Fruit fly (Drosophila melanogaster): Measurements from ENCODE around the gene COX8.

Gene COX8

dm6 chr3L:21568848-21569372 is 29.7 kb upstream of the COX8 start, which contains the start of the genes CRIF and SMC5 (continued):
- TF ChIP-seq zfh2 (GFP tag; optimal IDR thresholded peaks at IDR 0.05) (peak; percentile 76), eyg (GFP tag; optimal IDR thresholded peaks at IDR 0.05) (peak; percentile 24), CG6689 (GFP tag; IDR thresholded peaks at IDR 0.05) (no peak; the same call in 1 of the 2 replicates), CG16863 (GFP tag; optimal IDR thresholded peaks at IDR 0.05) (peak; percentile 32), zen (tag; optimal IDR thresholded peaks at IDR 0.05) (peak; percentile 61), gsb-n (tag; optimal IDR thresholded peaks at IDR 0.05) (no peak), Elba2 (GFP tag; optimal IDR thresholded peaks at IDR 0.05) (peak; percentile 39), H2.0 (GFP tag; IDR thresholded peaks at IDR 0.05) (peak; percentile 22; the same call in 1 of the 2 replicates), CG2116 (GFP tag; optimal IDR thresholded peaks at IDR 0.05) (peak; percentile 70), HmgD (GFP tag; optimal IDR thresholded peaks at IDR 0.05) (peak; percentile 40), crc (GFP tag; optimal IDR thresholded peaks at IDR 0.05) (no peak), fd3F (GFP tag; optimal IDR thresholded peaks at IDR 0.05) (peak; percentile 54), CG9876 (GFP tag; optimal IDR thresholded peaks at IDR 0.05) (peak; percentile 48), tgo (GFP tag; IDR thresholded peaks at IDR 0.05) (peak; percentile 59; the same call in 2 of the 3 replicates), hbn (GFP tag; IDR thresholded peaks at IDR 0.05; ENCODE audit: partially characterized antibody) (no peak), bowl (GFP tag; IDR thresholded peaks at IDR 0.05) (no peak), CG2129 (GFP tag; IDR thresholded peaks at IDR 0.05; ENCODE audit: partially characterized antibody) (no peak), Hmr (GFP tag; optimal IDR thresholded peaks at IDR 0.05) (no peak), CG34224 (GFP tag; IDR thresholded peaks at IDR 0.05; ENCODE audit: partially characterized antibody) (no peak), sim (GFP tag; IDR thresholded peaks at IDR 0.05) (no peak), ftz-f1 (GFP tag; optimal IDR thresholded peaks at IDR 0.05) (no peak), CG15011 (GFP tag; optimal IDR thresholded peaks at IDR 0.05) (no peak), CG11723 (GFP tag; optimal IDR thresholded peaks at IDR 0.05) (peak; percentile 38), MESR4 (GFP tag; optimal IDR thresholded peaks at IDR 0.05) (no peak), CG32532 (GFP tag; IDR thresholded peaks at IDR 0.05) (no peak), ind (GFP tag; optimal IDR thresholded peaks at IDR 0.05) (peak; percentile 74), Max (GFP tag; optimal IDR thresholded peaks at IDR 0.05) (peak; percentile 62), Sox100B (GFP tag; optimal IDR thresholded peaks at IDR 0.05) (peak; percentile 61), Kr (GFP tag; optimal IDR thresholded peaks at IDR 0.05) (peak; percentile 72), CG8478 (optimal IDR thresholded peaks at IDR 0.05) (no peak), CG3847 (GFP tag; IDR thresholded peaks at IDR 0.05) (peak; percentile 63), CG11504 (tag; optimal IDR thresholded peaks at IDR 0.05) (no peak), Hr78 (GFP tag; optimal IDR thresholded peaks at IDR 0.05) (no peak), Drgx (GFP tag; IDR thresholded peaks at IDR 0.05) (no peak), CG31441 (GFP tag; IDR thresholded peaks at IDR 0.05) (no peak; the same call in 1 of the 2 replicates), CG30020 (tag; optimal IDR thresholded peaks at IDR 0.05) (peak; percentile 95), pb (GFP tag; optimal IDR thresholded peaks at IDR 0.05) (no peak), Mes4 (GFP tag; optimal IDR thresholded peaks at IDR 0.05) (no peak), Opbp (GFP tag; IDR thresholded peaks at IDR 0.05; ENCODE audit: partially characterized antibody) (no peak), CG17568 (GFP tag; optimal IDR thresholded peaks at IDR 0.05) (no peak), da (GFP tag; optimal IDR thresholded peaks at IDR 0.05) (peak; percentile 39), CG9215 (GFP tag; IDR thresholded peaks at IDR 0.05) (no peak; the same call in 1 of the 2 replicates), CG15269 (tag; optimal IDR thresholded peaks at IDR 0.05) (no peak), CG17829 (tag; optimal IDR thresholded peaks at IDR 0.05) (peak; percentile 67), Usf (GFP tag; optimal IDR thresholded peaks at IDR 0.05) (no peak), ab (GFP tag; optimal IDR thresholded peaks at IDR 0.05) (no peak), pfk (GFP tag; optimal IDR thresholded peaks at IDR 0.05) (no peak), Pdp1 (GFP tag; optimal IDR thresholded peaks at IDR 0.05) (peak in 1 of 2 experiments; percentile 75), dimm (GFP tag; IDR thresholded peaks at IDR 0.05) (no peak), CG43689 (GFP tag; IDR thresholded peaks at IDR 0.05) (no peak), pnt (GFP tag; optimal IDR thresholded peaks at IDR 0.05) (peak; percentile 30)

All from whole organism, embryonic.